Fruit fly (Drosophila melanogaster) Kc167 (cell line): Measurements from ENCODE around the gene CG6083.

Experiments used
- Myc ChIP-seq: fragments of >200 bp; optimal IDR thresholded peaks from 2 replicates; lab custom pipeline; 2017; ENCODE audit warnings: missing external identifiers
- Sin3A ChIP-seq: fragments of >200 bp; optimal IDR thresholded peaks from 2 replicates; lab custom pipeline; 2018; ENCODE audit warnings: missing external identifiers
- insv ChIP-seq: fragments of >200 bp; optimal IDR thresholded peaks from 3 replicates; lab custom pipeline; 2018; ENCODE audit warnings: missing external identifiers
- psq ChIP-seq: fragments of >200 bp; optimal IDR thresholded peaks from 2 replicates; lab custom pipeline; 2017; ENCODE audit warnings: missing external identifiers
- ttk ChIP-seq: sonication (Bioruptor generic); optimal IDR thresholded peaks from 2 replicates; lab custom pipeline; 2017; ENCODE audit warnings: missing external identifiers

DNA sequence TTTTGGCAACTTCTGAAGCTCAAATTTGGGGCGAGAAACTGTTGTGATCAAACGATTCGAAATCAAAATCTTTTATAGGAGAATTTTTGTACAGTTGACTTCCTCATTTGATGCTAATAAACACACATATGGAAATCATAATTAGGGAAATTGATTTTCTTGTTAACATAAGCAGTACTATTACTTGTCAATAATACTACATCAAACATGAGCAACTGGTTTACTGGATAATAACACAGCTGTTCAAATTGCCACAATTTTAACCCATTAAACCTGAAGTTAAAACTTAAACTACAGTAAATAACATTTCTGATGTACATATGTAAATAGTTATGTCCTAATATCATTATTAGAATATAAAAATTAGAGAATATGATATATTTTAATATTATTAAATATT lies 46.0 kb downstream of the CG6083 start, which contains the start of gene CG43390:
- no peak for TF ChIP-seq Sin3A (lab: Kevin White, UChicago)
- TF ChIP-seq insv (lab: Kevin White, UChicago): no peak
- TF ChIP-seq Myc: no peak
- no peak for TF ChIP-seq ttk (lab: Kevin White, UChicago)
- TF ChIP-seq psq (lab: Kevin White, UChicago): no peak
